Fruit fly (Drosophila melanogaster) whole organism, embryonic: ENCODE results near the gene CG43175.

Experiments
- Asciz ChIP-seq: fragments of 200-800 bp; sonication (Bioruptor generic); optimal IDR thresholded peaks from 2 replicates; lab custom pipeline; 2017; ENCODE audit warnings: missing biosample characterization, mild to moderate bottlenecking, missing genetic modification characterization, missing genetic modification reagents
- Bdp1 ChIP-seq: fragments of 200-800 bp; sonication (Bioruptor generic); optimal IDR thresholded peaks from 3 replicates; lab custom pipeline; 2016; ENCODE audit warnings: missing biosample characterization, missing genetic modification characterization
- CG10462 ChIP-seq: fragments of 200-800 bp; sonication (Bioruptor generic); optimal IDR thresholded peaks from 2 replicates; lab custom pipeline; 2016; ENCODE audit warnings: missing biosample characterization, missing genetic modification characterization
- CG12769 ChIP-seq: fragments of 200-800 bp; sonication (Bioruptor generic); optimal IDR thresholded peaks from 2 replicates; lab custom pipeline; 2019; ENCODE audit warnings: missing biosample characterization, mild to moderate bottlenecking, missing genetic modification characterization, moderate library complexity
- CG12942 ChIP-seq: fragments of 200-800 bp; sonication (Bioruptor generic); optimal IDR thresholded peaks from 3 replicates; lab custom pipeline; 2016; ENCODE audit warnings: missing biosample characterization, missing genetic modification characterization
- CG15073 ChIP-seq: fragments of 200-800 bp; sonication (Bioruptor generic); optimal IDR thresholded peaks from 2 replicates; lab custom pipeline; 2016; ENCODE audit warnings: missing biosample characterization, missing genetic modification characterization
- CG1647 ChIP-seq: fragments of 200-800 bp; sonication (Bioruptor generic); optimal IDR thresholded peaks from 3 replicates; lab custom pipeline; 2016; ENCODE audit warnings: missing biosample characterization, missing genetic modification characterization
- CG16813 ChIP-seq: fragments of 200-800 bp; sonication (Bioruptor generic); IDR thresholded peaks from 3 replicates; pipeline ENCODE4 v1.3.6; 2022; ENCODE audit warnings: missing biosample characterization, missing genetic modification characterization; ENCODE audit not compliant: partially characterized antibody
- CG17328 ChIP-seq: fragments of 200-800 bp; sonication (Bioruptor generic); IDR thresholded peaks from 2 replicates; pipeline ENCODE4 v1.3.6; 2022; ENCODE audit warnings: missing biosample characterization, missing genetic modification characterization
- CG17361 ChIP-seq: fragments of 200-800 bp; sonication (Bioruptor generic); IDR thresholded peaks from 3 replicates; pipeline ENCODE4 v1.3.6; 2022; ENCODE audit warnings: missing biosample characterization, missing genetic modification characterization
- CG17568 ChIP-seq: fragments of 200-800 bp; sonication (Bioruptor generic); optimal IDR thresholded peaks from 2 replicates; lab custom pipeline; 2018; ENCODE audit warnings: missing biosample characterization, mild to moderate bottlenecking, missing genetic modification characterization, moderate library complexity
- CG2129 ChIP-seq: fragments of 200-800 bp; sonication (Bioruptor generic); IDR thresholded peaks from 2 replicates; pipeline ENCODE4 v1.3.6; 2022; ENCODE audit warnings: missing biosample characterization, missing genetic modification characterization; ENCODE audit not compliant: partially characterized antibody
- CG3163 ChIP-seq: fragments of 200-800 bp; sonication (Bioruptor generic); optimal IDR thresholded peaks from 3 replicates; lab custom pipeline; 2016; ENCODE audit warnings: missing biosample characterization, missing genetic modification characterization
- CG33557 ChIP-seq: fragments of 200-800 bp; sonication (Bioruptor generic); optimal IDR thresholded peaks from 2 replicates; lab custom pipeline; 2019; ENCODE audit warnings: missing biosample characterization, mild to moderate bottlenecking, missing genetic modification characterization, moderate library complexity
- CG34224 ChIP-seq: fragments of 200-800 bp; sonication (Bioruptor generic); IDR thresholded peaks from 3 replicates; pipeline ENCODE4 v1.3.6; 2022; ENCODE audit warnings: missing biosample characterization, missing genetic modification characterization; ENCODE audit not compliant: partially characterized antibody
- CG34376 ChIP-seq: fragments of 200-800 bp; sonication (Bioruptor generic); optimal IDR thresholded peaks from 2 replicates; lab custom pipeline; 2018; ENCODE audit warnings: missing biosample characterization, mild to moderate bottlenecking, missing genetic modification characterization
- CG3838 ChIP-seq: fragments of 200-800 bp; sonication (Bioruptor generic); optimal IDR thresholded peaks from 3 replicates; lab custom pipeline; 2016; ENCODE audit warnings: missing biosample characterization, missing genetic modification characterization
- CG4404 ChIP-seq: fragments of 200-800 bp; sonication (Bioruptor generic); IDR thresholded peaks from 2 replicates; pipeline ENCODE4 v1.3.6; 2022; ENCODE audit warnings: missing biosample characterization, missing genetic modification characterization
- CG4820 ChIP-seq: fragments of 200-800 bp; sonication (Bioruptor generic); optimal IDR thresholded peaks from 3 replicates; lab custom pipeline; 2016; ENCODE audit warnings: missing biosample characterization, missing genetic modification characterization
- CkIIα-i1 ChIP-seq: fragments of 200-800 bp; sonication (Bioruptor generic); IDR thresholded peaks from 2 replicates; pipeline ENCODE4 v1.3.6; 2022; ENCODE audit warnings: missing biosample characterization, missing genetic modification characterization
- CrebB ChIP-seq: fragments of 200-800 bp; sonication (Bioruptor generic); optimal IDR thresholded peaks from 3 replicates; lab custom pipeline; 2018; ENCODE audit warnings: missing biosample characterization, mild to moderate bottlenecking, missing genetic modification characterization
- Dfd ChIP-seq, 2 experiments: fragments of >200 bp; optimal IDR thresholded peaks; 2 replicates each; lab custom pipeline; 2017; ENCODE audit warnings: missing biosample characterization in 2 of 2, missing genetic modification characterization in 2 of 2
- Dip2 ChIP-seq: fragments of 200-800 bp; sonication (Bioruptor generic); IDR thresholded peaks from 2 replicates; pipeline ENCODE4 v1.3.6; 2022; ENCODE audit warnings: missing biosample characterization, missing genetic modification characterization
- Drgx ChIP-seq: fragments of 200-800 bp; sonication (Bioruptor generic); IDR thresholded peaks from 2 replicates; pipeline ENCODE4 v1.3.6; 2022; ENCODE audit warnings: missing biosample characterization, missing genetic modification characterization
- Hr78 ChIP-seq, 2 experiments: fragments of 200-800 bp in 1 of 2; fragments of >200 bp in 1 of 2; sonication (Bioruptor generic) in 1 of 2; optimal IDR thresholded peaks; 2 replicates each; lab custom pipeline; 2017 to 2019; ENCODE audit warnings: missing biosample characterization in 2 of 2, missing genetic modification characterization in 2 of 2, mild to moderate bottlenecking in 1 of 2, moderate library complexity in 1 of 2
- Lhr ChIP-seq: fragments of 200-800 bp; sonication (Bioruptor generic); optimal IDR thresholded peaks from 3 replicates; lab custom pipeline; 2017; ENCODE audit warnings: mild to moderate bottlenecking, missing biosample characterization, missing genetic modification reagents, missing genetic modification characterization
- Lim3 ChIP-seq: fragments of 200-800 bp; sonication (Bioruptor generic); IDR thresholded peaks from 2 replicates; pipeline ENCODE4 v1.3.6; 2022; ENCODE audit warnings: missing biosample characterization, missing genetic modification characterization
- MTF-1 ChIP-seq: fragments of 200-800 bp; sonication (Bioruptor generic); optimal IDR thresholded peaks from 2 replicates; lab custom pipeline; 2018; ENCODE audit warnings: missing biosample characterization, mild to moderate bottlenecking, missing genetic modification characterization, borderline replicate concordance
- Oaz ChIP-seq: fragments of 200-800 bp; sonication (Bioruptor generic); IDR thresholded peaks from 2 replicates; pipeline ENCODE4 v1.3.6; 2022; ENCODE audit warnings: missing biosample characterization, missing genetic modification characterization
- Oli ChIP-seq: fragments of 200-800 bp; sonication (Bioruptor generic); optimal IDR thresholded peaks from 2 replicates; lab custom pipeline; 2018; ENCODE audit warnings: missing biosample characterization, mild to moderate bottlenecking, missing genetic modification characterization, moderate library complexity
- Sin3A ChIP-seq: fragments of >200 bp; optimal IDR thresholded peaks from 2 replicates; lab custom pipeline; 2018
- Taf1 ChIP-seq: fragments of 200-800 bp; sonication (Bioruptor generic); IDR thresholded peaks from 2 replicates; pipeline ENCODE4 v1.3.6; 2022; ENCODE audit warnings: missing biosample characterization, missing genetic modification characterization
- abd-A ChIP-seq: fragments of 200-800 bp; sonication (Bioruptor generic); optimal IDR thresholded peaks from 3 replicates; lab custom pipeline; 2019; ENCODE audit warnings: missing biosample characterization, mild to moderate bottlenecking, missing genetic modification characterization, moderate library complexity
- caup ChIP-seq: fragments of 200-800 bp; sonication (Bioruptor generic); optimal IDR thresholded peaks from 3 replicates; lab custom pipeline; 2017; ENCODE audit warnings: missing biosample characterization, mild to moderate bottlenecking, missing genetic modification characterization, moderate library complexity; ENCODE audit not compliant: severe bottlenecking
- chn ChIP-seq: fragments of 200-800 bp; sonication (Bioruptor generic); optimal IDR thresholded peaks from 2 replicates; lab custom pipeline; 2016; ENCODE audit warnings: missing biosample characterization, missing genetic modification characterization
- dati ChIP-seq: fragments of 200-800 bp; sonication (Bioruptor generic); IDR thresholded peaks from 2 replicates; pipeline ENCODE4 v1.3.6; 2022; ENCODE audit warnings: missing biosample characterization, missing genetic modification characterization
- disco-r ChIP-seq: fragments of 200-800 bp; sonication (Bioruptor generic); optimal IDR thresholded peaks from 2 replicates; lab custom pipeline; 2016; ENCODE audit warnings: missing biosample characterization, missing genetic modification characterization
- ems ChIP-seq: fragments of 200-800 bp; sonication (Bioruptor generic); optimal IDR thresholded peaks from 3 replicates; lab custom pipeline; 2016; ENCODE audit warnings: missing biosample characterization, missing genetic modification characterization
- gcm2 ChIP-seq: fragments of 200-800 bp; sonication (Bioruptor generic); optimal IDR thresholded peaks from 2 replicates; lab custom pipeline; 2016; ENCODE audit warnings: missing biosample characterization, missing genetic modification characterization
- gfzf ChIP-seq: fragments of 200-800 bp; sonication (Bioruptor generic); optimal IDR thresholded peaks from 2 replicates; lab custom pipeline; 2016; ENCODE audit warnings: missing biosample characterization, mild to moderate bottlenecking, missing genetic modification characterization, moderate library complexity
- lmd ChIP-seq: fragments of 200-800 bp; sonication (Bioruptor generic); IDR thresholded peaks from 2 replicates; pipeline ENCODE4 v1.3.6; 2022; ENCODE audit warnings: missing biosample characterization, missing genetic modification characterization
- nerfin-1 ChIP-seq: fragments of 200-800 bp; sonication (Bioruptor generic); optimal IDR thresholded peaks from 3 replicates; lab custom pipeline; 2019; ENCODE audit warnings: missing biosample characterization, mild to moderate bottlenecking, missing genetic modification characterization, moderate library complexity
- pfk ChIP-seq: fragments of 200-800 bp; sonication (Bioruptor generic); optimal IDR thresholded peaks from 2 replicates; lab custom pipeline; 2018; ENCODE audit warnings: missing biosample characterization, mild to moderate bottlenecking, missing genetic modification characterization, moderate library complexity
- run ChIP-seq: fragments of 200-800 bp; sonication (Bioruptor generic); optimal IDR thresholded peaks from 3 replicates; lab custom pipeline; 2018; ENCODE audit warnings: missing biosample characterization, mild to moderate bottlenecking, missing genetic modification characterization
- sna ChIP-seq: fragments of 200-800 bp; sonication (Bioruptor generic); IDR thresholded peaks from 2 replicates; pipeline ENCODE4 v1.3.6; 2022; ENCODE audit warnings: missing biosample characterization, missing genetic modification characterization; ENCODE audit not compliant: partially characterized antibody
- ttk ChIP-seq: fragments of 200-800 bp; sonication (Bioruptor generic); IDR thresholded peaks from 2 replicates; pipeline ENCODE4 v2.1.2; 2022; ENCODE audit warnings: missing biosample characterization, missing genetic modification characterization
- tx ChIP-seq: fragments of 200-800 bp; sonication (Bioruptor generic); optimal IDR thresholded peaks from 2 replicates; lab custom pipeline; 2016; ENCODE audit warnings: missing biosample characterization, missing genetic modification characterization
- zen ChIP-seq: fragments of 200-800 bp; sonication (Bioruptor generic); optimal IDR thresholded peaks from 3 replicates; lab custom pipeline; 2018; ENCODE audit warnings: missing biosample characterization, mild to moderate bottlenecking, missing genetic modification characterization, moderate library complexity
- zfh2 ChIP-seq: fragments of 200-800 bp; sonication (Bioruptor generic); optimal IDR thresholded peaks from 2 replicates; lab custom pipeline; 2016; ENCODE audit warnings: missing biosample characterization, missing genetic modification characterization

Gene CG43175

DNA sequence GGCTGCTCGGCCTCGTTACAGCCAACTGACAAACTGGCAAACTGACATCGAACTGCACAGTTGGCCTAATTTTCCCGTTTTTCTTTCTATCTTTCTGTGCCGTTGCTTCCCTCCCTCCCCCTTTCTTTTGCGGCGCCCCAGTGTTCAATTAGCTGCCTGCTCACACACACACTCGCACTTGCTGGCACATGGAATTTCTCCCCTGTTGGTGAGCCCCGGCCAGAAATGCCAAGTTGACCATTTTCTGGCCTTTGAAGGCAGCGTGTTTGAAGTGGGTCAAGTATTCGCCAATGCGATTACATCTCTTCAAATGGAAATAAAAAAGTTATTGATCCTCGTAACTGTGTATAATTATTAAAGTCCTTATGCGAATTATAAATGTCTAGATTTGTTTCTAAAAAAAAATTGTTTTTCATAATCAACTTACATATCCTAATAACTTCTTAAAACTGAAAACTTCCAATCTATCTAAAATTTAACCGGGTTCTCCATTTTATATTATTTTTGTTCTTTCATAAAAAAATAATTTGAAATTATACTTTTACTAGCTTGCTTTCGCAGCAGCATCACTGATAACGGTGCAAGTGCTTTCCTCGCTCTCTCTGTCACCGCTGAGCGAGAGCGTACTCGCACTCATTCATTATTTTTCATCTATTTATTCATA lies 50.3 kb downstream of the CG43175 start (continued):
- TF ChIP-seq CG33557 (GFP tag; lab: Kevin White, UChicago) (peak; percentile 17), run (tag; lab: Kevin White, UChicago) (no peak), CG1647 (no peak), dati (GFP tag; lab: Robert Waterston, UW) (no peak), Oaz (GFP tag; lab: Robert Waterston, UW) (no peak), Lim3 (GFP tag; lab: Robert Waterston, UW) (no peak), nerfin-1 (tag; lab: Kevin White, UChicago) (peak; percentile 38), abd-A (tag; lab: Kevin White, UChicago) (no peak), CG34224 (GFP tag; lab: Robert Waterston, UW) (no peak), gfzf (GFP tag; lab: Kevin White, UChicago) (no peak), chn (GFP tag; lab: Kevin White, UChicago) (no peak), CG4820 (GFP tag; lab: Kevin White, UChicago) (peak; percentile 35), Drgx (no peak; the same call in 1 of the 2 replicates), zfh2 (peak; percentile 30), CG2129 (GFP tag; lab: Robert Waterston, UW) (no peak), CG12769 (tag; lab: Kevin White, UChicago) (peak; percentile 68), MTF-1 (GFP tag; lab: Kevin White, UChicago) (no peak), CG12942 (GFP tag; lab: Kevin White, UChicago) (peak; percentile 38), CG17568 (GFP tag; lab: Kevin White, UChicago) (no peak), ttk (GFP tag; lab: Robert Waterston, UW) (no peak; the same call in 1 of the 2 replicates), CkIIα-i1 (GFP tag; lab: Robert Waterston, UW) (no peak), CG4404 (GFP tag; lab: Robert Waterston, UW) (no peak), CG17328 (GFP tag; lab: Robert Waterston, UW) (no peak), gcm2 (GFP tag; lab: Kevin White, UChicago) (no peak), Lhr (no peak), Dfd (GFP tag; optimal IDR thresholded peaks at IDR 0.05; lab: Kevin White, UChicago) (no peak), CG3163 (GFP tag; lab: Kevin White, UChicago) (no peak), disco-r (GFP tag; lab: Kevin White, UChicago) (no peak), Oli (tag; lab: Kevin White, UChicago) (peak; percentile 57), sna (no peak), zen (tag; lab: Kevin White, UChicago) (peak; percentile 54), Bdp1 (GFP tag; lab: Kevin White, UChicago) (no peak), CG34376 (GFP tag; lab: Kevin White, UChicago) (no peak), Sin3A (lab: Kevin White, UChicago) (no peak), Hr78 (GFP tag; optimal IDR thresholded peaks at IDR 0.05; lab: Kevin White, UChicago) (peak in 1 of 2 experiments; percentile 7), caup (GFP tag; lab: Kevin White, UChicago) (no peak), Taf1 (GFP tag; lab: Robert Waterston, UW) (no peak), lmd (peak; percentile 32; the same call in 1 of the 2 replicates), CG17361 (GFP tag; lab: Robert Waterston, UW) (no peak), Dip2 (GFP tag; lab: Robert Waterston, UW) (no peak), CG10462 (peak; percentile 44), Asciz (peak; percentile 57), ems (GFP tag; lab: Kevin White, UChicago) (peak; percentile 38), CG3838 (GFP tag; lab: Kevin White, UChicago) (no peak), CrebB (tag; lab: Kevin White, UChicago) (no peak), CG15073 (GFP tag; lab: Kevin White, UChicago) (no peak), CG16813 (GFP tag; lab: Robert Waterston, UW) (no peak), tx (GFP tag; lab: Kevin White, UChicago) (no peak), pfk (no peak)
